Worm (Caenorhabditis elegans) whole organism, L4 larva: ENCODE data around the gene F07C6.6.

Experiments used
- F26F4.8 ChIP-seq: fragments of 200-800 bp; sonication (Bioruptor generic); conservative IDR thresholded peaks from 2 replicates; pipeline ENCODE4 v1.3.6; 2022; ENCODE audit warnings: missing genetic modification characterization, missing compliant biosample characterization
- F49E8.2 ChIP-seq: sonication (generic microtip); optimal IDR thresholded peaks from 2 replicates; lab custom pipeline; 2016; ENCODE audit warnings: missing compliant biosample characterization, mild to moderate bottlenecking, missing genetic modification characterization, borderline replicate concordance
- R02D3.7 ChIP-seq: fragments of 150-350 bp; sonication (generic microtip); optimal IDR thresholded peaks from 3 replicates; lab custom pipeline; 2014; ENCODE audit warnings: missing biosample characterization, missing genetic modification characterization
- Y48G9A.11 ChIP-seq: fragments of 200-800 bp; sonication (Bioruptor generic); IDR thresholded peaks from 2 replicates; pipeline ENCODE4 v1.3.6; 2022; ENCODE audit warnings: missing genetic modification reagents, missing genetic modification characterization, missing compliant biosample characterization
- Y5F2A.4 ChIP-seq: fragments of 200-800 bp; sonication (Bioruptor generic); optimal IDR thresholded peaks from 2 replicates; lab custom pipeline; 2018; ENCODE audit warnings: mild to moderate bottlenecking, missing genetic modification characterization, missing compliant biosample characterization
- ZK546.5 ChIP-seq, 2 experiments: sonication (generic microtip); optimal IDR thresholded peaks; 2 replicates each; lab custom pipeline; 2017; ENCODE audit warnings: missing biosample characterization in 2 of 2, missing genetic modification characterization in 2 of 2
- aha-1 ChIP-seq: fragments of 150-350 bp; peaks from one replicate; lab custom pipeline; 2014; ENCODE audit warnings: missing biosample characterization, missing genetic modification characterization
- arid-1 ChIP-seq: fragments of 200-800 bp; sonication (Bioruptor generic); conservative IDR thresholded peaks from 2 replicates; pipeline ENCODE4 v1.3.6; 2022; ENCODE audit warnings: missing genetic modification reagents, missing genetic modification characterization, missing compliant biosample characterization
- attf-4 ChIP-seq: sonication (generic microtip); optimal IDR thresholded peaks from 3 replicates; lab custom pipeline; 2017; ENCODE audit warnings: missing biosample characterization, missing genetic modification characterization
- daf-16 ChIP-seq, 3 experiments: sonication (generic microtip); optimal IDR thresholded peaks; 2 replicates each; lab custom pipeline; 2016 to 2017; ENCODE audit warnings: missing genetic modification characterization in 3 of 3, missing genetic modification reagents in 3 of 3, mild to moderate bottlenecking in 2 of 3, missing compliant biosample characterization in 2 of 3, missing biosample characterization in 1 of 3, moderate library complexity in 1 of 3
- dpl-1 ChIP-seq: fragments of 150-350 bp; optimal IDR thresholded peaks from 2 replicates; lab custom pipeline; 2014; ENCODE audit warnings: missing biosample characterization, missing genetic modification reagents, missing genetic modification characterization
- hlh-11 ChIP-seq: fragments of 200-800 bp; sonication (Bioruptor generic); optimal IDR thresholded peaks from 2 replicates; lab custom pipeline; 2018; ENCODE audit warnings: mild to moderate bottlenecking, missing genetic modification characterization, missing compliant biosample characterization
- hlh-30 ChIP-seq: sonication (generic microtip); optimal IDR thresholded peaks from 2 replicates; lab custom pipeline; 2017; ENCODE audit warnings: antibody characterized with exemption, mild to moderate bottlenecking, missing genetic modification characterization, missing compliant biosample characterization; ENCODE audit not compliant: insufficient read depth
- hmg-1.1 ChIP-seq: fragments of 200-800 bp; sonication (Bioruptor generic); IDR thresholded peaks from 2 replicates; pipeline ENCODE4 v1.3.6; 2022; ENCODE audit warnings: missing genetic modification reagents, missing genetic modification characterization, missing compliant biosample characterization
- jun-1 ChIP-seq: fragments of 150-350 bp; optimal IDR thresholded peaks from 2 replicates; lab custom pipeline; 2014; ENCODE audit warnings: missing biosample characterization, missing genetic modification reagents, missing genetic modification characterization
- lim-7 ChIP-seq: fragments of 200-800 bp; sonication (Bioruptor generic); IDR thresholded peaks from 2 replicates; pipeline ENCODE4 v1.3.6; 2022; ENCODE audit warnings: missing genetic modification characterization, missing compliant biosample characterization
- lin-1 ChIP-seq: fragments of 200-800 bp; sonication (Bioruptor generic); IDR thresholded peaks from 2 replicates; pipeline ENCODE4 v1.3.6; 2022; ENCODE audit warnings: missing genetic modification reagents, missing genetic modification characterization, missing compliant biosample characterization
- lin-15B ChIP-seq: fragments of 150-350 bp; sonication (generic microtip); optimal IDR thresholded peaks from 3 replicates; lab custom pipeline; 2014; ENCODE audit warnings: missing biosample characterization, missing genetic modification characterization
- lin-29 ChIP-seq: fragments of 200-800 bp; sonication (Bioruptor generic); IDR thresholded peaks from 2 replicates; pipeline ENCODE4 v1.3.6; 2022; ENCODE audit warnings: missing genetic modification reagents, missing genetic modification characterization, missing compliant biosample characterization
- lsy-2 ChIP-seq, 2 experiments: fragments of 150-350 bp in 1 of 2; sonication (generic microtip) in 1 of 2; optimal IDR thresholded peaks; 2 replicates each; lab custom pipeline; 2014 to 2017; ENCODE audit warnings: missing biosample characterization in 2 of 2, missing genetic modification characterization in 2 of 2
- madf-9 ChIP-seq: fragments of 200-800 bp; sonication (Bioruptor generic); conservative IDR thresholded peaks from 2 replicates; pipeline ENCODE4 v1.3.6; 2022; ENCODE audit warnings: missing genetic modification reagents, missing genetic modification characterization, missing compliant biosample characterization
- mdl-1 ChIP-seq, 2 experiments: fragments of 150-350 bp in 1 of 2; sonication (generic microtip) in 1 of 2; optimal IDR thresholded peaks; 2 replicates each; lab custom pipeline; 2014 to 2017; ENCODE audit warnings: missing biosample characterization in 2 of 2, missing genetic modification characterization in 2 of 2
- mes-2 ChIP-seq: sonication (generic microtip); optimal IDR thresholded peaks from 2 replicates; lab custom pipeline; 2016; ENCODE audit warnings: missing genotype, mild to moderate bottlenecking, missing genetic modification characterization, missing compliant biosample characterization; ENCODE audit not compliant: poor library complexity, severe bottlenecking
- mxl-2 ChIP-seq: fragments of 200-800 bp; sonication (Bioruptor generic); conservative IDR thresholded peaks from 2 replicates; pipeline ENCODE4 v1.3.6; 2022; ENCODE audit warnings: missing genetic modification reagents, missing genetic modification characterization, missing compliant biosample characterization
- nhr-10 ChIP-seq: fragments of 150-350 bp; optimal IDR thresholded peaks from 2 replicates; lab custom pipeline; 2014; ENCODE audit warnings: missing biosample characterization, missing genetic modification characterization
- nhr-237 ChIP-seq: sonication (generic microtip); optimal IDR thresholded peaks from 2 replicates; lab custom pipeline; 2017; ENCODE audit warnings: missing biosample characterization, missing genetic modification characterization
- nhr-25 ChIP-seq: sonication (generic microtip); optimal IDR thresholded peaks from 2 replicates; lab custom pipeline; 2017; ENCODE audit warnings: missing genetic modification characterization, mild to moderate bottlenecking, missing compliant biosample characterization, antibody characterized with exemption, moderate library complexity, borderline replicate concordance; ENCODE audit not compliant: insufficient read depth
- nhr-28 ChIP-seq: fragments of 150-350 bp; optimal IDR thresholded peaks from 2 replicates; lab custom pipeline; 2014; ENCODE audit warnings: missing biosample characterization, missing genetic modification characterization
- nhr-48 ChIP-seq: sonication (generic microtip); optimal IDR thresholded peaks from 2 replicates; lab custom pipeline; 2016; ENCODE audit warnings: mild to moderate bottlenecking, missing genetic modification characterization, missing compliant biosample characterization
- nhr-76 ChIP-seq: fragments of 150-350 bp; optimal IDR thresholded peaks from 2 replicates; lab custom pipeline; 2014; ENCODE audit warnings: missing biosample characterization, missing genetic modification characterization
- saeg-2 ChIP-seq: fragments of 200-800 bp; sonication (Bioruptor generic); IDR thresholded peaks from 2 replicates; pipeline ENCODE4 v1.3.6; 2022; ENCODE audit warnings: missing genetic modification reagents, missing genetic modification characterization, missing compliant biosample characterization
- snpc-1.2 ChIP-seq: fragments of 200-800 bp; sonication (Bioruptor generic); IDR thresholded peaks from 2 replicates; pipeline ENCODE4 v1.3.6; 2022; ENCODE audit warnings: missing genetic modification reagents, missing genetic modification characterization, missing compliant biosample characterization
- snpc-4 ChIP-seq: fragments of 150-350 bp; optimal IDR thresholded peaks from 2 replicates; lab custom pipeline; 2014; ENCODE audit warnings: missing biosample characterization, missing genetic modification characterization
- tra-1 ChIP-seq: fragments of 200-800 bp; sonication (Bioruptor generic); IDR thresholded peaks from 2 replicates; pipeline ENCODE4 v1.3.6; 2022; ENCODE audit warnings: missing genetic modification reagents, missing genetic modification characterization, missing compliant biosample characterization
- unc-62 ChIP-seq, 3 experiments: fragments of 150-350 bp in 1 of 3; sonication (generic microtip); optimal IDR thresholded peaks in 2 of 3; peaks in 1 of 3; 1 replicate in 1 of 3; 2 replicates in 2 of 3; lab custom pipeline; 2014 to 2017; ENCODE audit warnings: missing biosample characterization in 3 of 3, missing genetic modification characterization in 3 of 3, missing genetic modification reagents in 3 of 3, missing genotype in 1 of 3
- vab-7 ChIP-seq: fragments of 200-800 bp; sonication (Bioruptor generic); IDR thresholded peaks from 2 replicates; pipeline ENCODE4 v1.3.6; 2022; ENCODE audit warnings: missing genetic modification reagents, missing genetic modification characterization, missing compliant biosample characterization
- zfp-2 ChIP-seq: sonication (generic microtip); optimal IDR thresholded peaks from 2 replicates; lab custom pipeline; 2016; ENCODE audit warnings: mild to moderate bottlenecking, missing genetic modification characterization, missing compliant biosample characterization
- zip-11 ChIP-seq: fragments of 200-800 bp; sonication (Bioruptor generic); IDR thresholded peaks from 2 replicates; pipeline ENCODE4 v1.3.6; 2022; ENCODE audit warnings: missing genetic modification characterization, missing compliant biosample characterization
- ztf-7 ChIP-seq: fragments of 150-350 bp; optimal IDR thresholded peaks from 2 replicates; lab custom pipeline; 2014; ENCODE audit warnings: missing biosample characterization, missing genetic modification characterization

The F07C6.6 gene

DNA sequence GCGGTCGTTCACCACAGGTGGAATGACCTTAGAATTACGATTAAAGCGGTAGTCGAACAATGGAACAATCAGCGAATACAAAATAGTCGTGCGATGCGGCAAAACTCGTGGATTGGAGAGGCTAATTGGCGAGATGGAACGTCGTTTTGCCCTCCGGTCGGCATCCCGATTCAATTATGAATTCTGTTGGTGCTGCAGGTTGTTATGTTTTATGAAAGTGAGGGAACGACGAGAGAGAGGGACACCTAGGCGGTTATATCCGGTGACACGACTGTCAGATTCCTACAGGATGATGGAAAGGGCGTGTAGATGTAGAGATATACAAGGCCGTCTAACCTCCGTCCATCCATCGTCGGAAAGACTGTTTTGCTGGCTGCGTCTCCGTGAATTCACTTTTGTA, 24.0 kb downstream of the F07C6.6 start:
- no peak for TF ChIP-seq arid-1 (GFP tag; lab: Robert Waterston, UW)
- no peak for TF ChIP-seq nhr-28 (tag; lab: Kevin White, UChicago)
- TF ChIP-seq lin-15B (tag; lab: Kevin White, UChicago) = no peak
- peak; percentile 57 for TF ChIP-seq nhr-25 (tag; lab: Kevin White, UChicago)
- TF ChIP-seq hmg-1.1 (GFP tag; lab: Robert Waterston, UW) = no peak

DNA sequence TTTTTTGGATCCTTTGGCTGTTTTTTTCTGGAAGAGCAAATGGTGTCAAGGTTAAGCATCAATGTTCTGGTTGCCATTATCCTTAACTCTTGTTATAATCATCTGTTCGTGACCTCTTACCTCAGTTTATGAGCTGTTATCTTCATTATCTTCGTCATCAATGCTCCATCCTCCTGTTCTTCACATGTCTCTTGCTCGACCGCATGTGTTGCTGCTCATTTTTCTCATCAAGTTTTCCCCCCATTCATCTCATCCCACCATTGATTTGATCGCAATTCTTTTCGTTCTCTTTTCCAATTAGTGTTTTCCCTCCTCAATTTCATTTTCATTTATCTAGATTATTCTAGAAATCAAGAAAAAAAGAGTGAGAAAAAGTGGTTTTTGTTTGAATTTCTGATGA, 24.9 kb downstream of the F07C6.6 start:
- TF ChIP-seq hlh-30 (tag; lab: Kevin White, UChicago) = peak; percentile 9
- TF ChIP-seq daf-16 (GFP tag; optimal IDR thresholded peaks at IDR 0.05; lab: Kevin White, UChicago) = peak in 1 of 2 experiments; percentile 17
- no peak for TF ChIP-seq daf-16 (tag; optimal IDR thresholded peaks at IDR 0.05; lab: Kevin White, UChicago)
- no peak for TF ChIP-seq nhr-237 (tag; lab: Kevin White, UChicago)
- TF ChIP-seq hlh-11 (tag; lab: Kevin White, UChicago) = peak; percentile 15
- TF ChIP-seq R02D3.7 (tag; lab: Kevin White, UChicago) = no peak

- peak; percentile 96 for TF ChIP-seq aha-1
- TF ChIP-seq unc-62 (GFP tag; optimal IDR thresholded peaks at IDR 0.05 in 1 of 2; lab: Kevin White, UChicago) = peak in 1 of 2 experiments; percentile 6
- no peak for TF ChIP-seq unc-62 (tag; optimal IDR thresholded peaks at IDR 0.05; lab: Kevin White, UChicago)
- TF ChIP-seq jun-1 (tag; lab: Kevin White, UChicago) = no peak
These were observed 32.7 kb downstream of the F07C6.6 start, which contains the start of gene M02B1.4 for ce11 chrIV:12825304-12825703. TSS of gene M02B1.4 (minus strand) at chrIV:12825312.

ce11 chrIV:12830829-12831392, 38.3 kb downstream of the F07C6.6 start:
- TF ChIP-seq saeg-2 (no peak), zip-11 (no peak), lsy-2 (tag; optimal IDR thresholded peaks at IDR 0.05; lab: Kevin White, UChicago) (no peak), mes-2 (tag; lab: Kevin White, UChicago) (no peak), zfp-2 (no peak), F26F4.8 (GFP tag; lab: Robert Waterston, UW) (no peak), mdl-1 (tag; optimal IDR thresholded peaks at IDR 0.05; lab: Kevin White, UChicago) (no peak), aha-1 (peak; percentile 91), madf-9 (no peak), lin-1 (no peak), vab-7 (GFP tag; lab: Robert Waterston, UW) (no peak), ztf-7 (tag; lab: Kevin White, UChicago) (no peak), hlh-11 (tag; lab: Kevin White, UChicago) (peak; percentile 1), snpc-4 (no peak), nhr-10 (tag; lab: Kevin White, UChicago) (no peak), nhr-48 (tag; lab: Kevin White, UChicago) (no peak)

DNA sequence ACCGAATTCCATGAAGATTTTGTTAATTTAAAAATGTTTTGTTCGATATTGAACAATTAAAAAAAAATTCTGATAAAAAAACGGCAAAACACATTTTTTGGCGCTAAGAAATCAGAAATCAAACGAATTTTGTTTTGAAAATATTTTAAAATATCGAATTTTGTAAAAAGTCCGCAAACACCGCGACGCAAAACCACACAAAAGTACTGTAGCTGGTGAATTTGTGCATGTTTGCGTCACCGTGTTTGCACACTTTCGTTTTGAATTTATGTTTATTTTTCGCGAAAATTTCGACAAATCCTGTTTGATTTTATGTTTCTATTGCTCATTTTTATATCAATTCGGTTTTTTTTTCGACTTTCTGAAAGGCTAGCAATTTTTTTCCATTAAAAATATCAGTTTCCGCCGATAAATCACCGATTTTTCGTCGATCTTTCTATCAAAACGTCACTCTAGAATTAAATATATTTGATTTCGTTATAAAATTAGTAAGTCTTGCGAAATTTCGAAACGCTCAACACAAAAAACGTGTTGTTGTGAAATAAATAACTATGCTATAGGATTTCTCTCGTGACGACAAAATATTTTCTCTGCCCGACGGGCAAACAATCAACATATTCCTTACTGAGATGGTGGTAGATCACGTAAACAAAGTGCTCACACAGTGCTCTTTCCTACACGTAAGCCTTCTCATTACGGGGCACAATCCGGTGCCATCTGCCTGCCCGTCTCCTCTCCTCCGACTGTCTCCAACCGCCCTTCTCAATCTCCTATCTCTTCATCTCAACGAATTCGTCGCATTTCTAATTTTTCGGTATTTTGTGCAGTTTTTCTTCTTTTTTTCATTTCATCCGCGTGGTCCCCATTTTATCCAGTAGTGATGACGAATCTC, 39.3 kb downstream of the F07C6.6 start:
- TF ChIP-seq Y48G9A.11 (peak; percentile 55; the same call in 1 of the 2 replicates), arid-1 (GFP tag; lab: Robert Waterston, UW) (no peak), mdl-1 (tag; optimal IDR thresholded peaks at IDR 0.05; lab: Kevin White, UChicago) (peak in 1 of 2 experiments; percentile 3), tra-1 (GFP tag; lab: Robert Waterston, UW) (no peak), nhr-76 (tag; lab: Kevin White, UChicago) (no peak), ZK546.5 (tag; optimal IDR thresholded peaks at IDR 0.05; lab: Kevin White, UChicago) (no peak), Y5F2A.4 (GFP tag; lab: Kevin White, UChicago) (no peak), lsy-2 (tag; optimal IDR thresholded peaks at IDR 0.05; lab: Kevin White, UChicago) (peak in 1 of 2 experiments; percentile 57), attf-4 (tag; lab: Kevin White, UChicago) (no peak), F49E8.2 (tag; lab: Kevin White, UChicago) (peak; percentile 23), unc-62 (GFP tag; optimal IDR thresholded peaks at IDR 0.05 in 1 of 2; lab: Kevin White, UChicago) (peak in 1 of 2 experiments; percentile 86), unc-62 (tag; optimal IDR thresholded peaks at IDR 0.05; lab: Kevin White, UChicago) (no peak), mxl-2 (no peak), mes-2 (tag; lab: Kevin White, UChicago) (peak; percentile 51), dpl-1 (GFP tag; lab: Kevin White, UChicago) (no peak), lin-29 (no peak), snpc-1.2 (GFP tag; lab: Robert Waterston, UW) (peak; percentile 80), lim-7 (GFP tag; lab: Robert Waterston, UW) (no peak)
